Fruit fly (Drosophila melanogaster): ENCODE results near the gene CG33177.

The CG33177 gene

dm6 chrX:15043700-15044225 is 37.4 kb upstream of the CG33177 start, which contains the start of gene CG5541 (continued):
- TF ChIP-seq CG15073 (GFP tag; optimal IDR thresholded peaks at IDR 0.05) (no peak), CG10543 (GFP tag; optimal IDR thresholded peaks at IDR 0.05) (peak; percentile 82), Eip74EF (GFP tag; optimal IDR thresholded peaks at IDR 0.05) (no peak), lov (optimal IDR thresholded peaks at IDR 0.05) (no peak), lov (GFP tag; IDR thresholded peaks at IDR 0.05) (no peak), CG6175 (GFP tag; IDR thresholded peaks at IDR 0.05) (no peak), BEAF-32 (GFP tag; optimal IDR thresholded peaks at IDR 0.05) (peak; percentile 6), CG9932 (GFP tag; IDR thresholded peaks at IDR 0.05) (peak; percentile 57), bab2 (GFP tag; optimal IDR thresholded peaks at IDR 0.05) (no peak), dmrt11E (tag; optimal IDR thresholded peaks at IDR 0.05) (no peak), CG12299 (tag; optimal IDR thresholded peaks at IDR 0.05) (no peak), Optix (GFP tag; IDR thresholded peaks at IDR 0.05) (no peak), CG6791 (GFP tag; IDR thresholded peaks at IDR 0.05; ENCODE audit: partially characterized antibody) (no peak), CG2129 (GFP tag; IDR thresholded peaks at IDR 0.05; ENCODE audit: partially characterized antibody) (no peak), fru (optimal IDR thresholded peaks at IDR 0.05) (no peak), zf30C (GFP tag; optimal IDR thresholded peaks at IDR 0.05) (no peak), CG31365 (tag; optimal IDR thresholded peaks at IDR 0.05) (no peak), ab (GFP tag; optimal IDR thresholded peaks at IDR 0.05) (no peak), CHES-1-like (GFP tag; optimal IDR thresholded peaks at IDR 0.05) (no peak), CG31441 (GFP tag; IDR thresholded peaks at IDR 0.05) (no peak), CG14667 (GFP tag; IDR thresholded peaks at IDR 0.05) (no peak), CG13287 (GFP tag; IDR thresholded peaks at IDR 0.05; ENCODE audit: partially characterized antibody) (no peak), CG4404 (GFP tag; IDR thresholded peaks at IDR 0.05) (no peak; the same call in 1 of the 2 replicates), zen (tag; optimal IDR thresholded peaks at IDR 0.05) (no peak), CG1792 (GFP tag; optimal IDR thresholded peaks at IDR 0.05) (no peak), CTCF (GFP tag; optimal IDR thresholded peaks at IDR 0.05) (no peak), Rfx (GFP tag; IDR thresholded peaks at IDR 0.05) (peak; percentile 35; the same call in 1 of the 2 replicates), Spps (tag; optimal IDR thresholded peaks at IDR 0.05) (no peak), Bteb2 (GFP tag; optimal IDR thresholded peaks at IDR 0.05) (no peak), CG14441 (GFP tag; IDR thresholded peaks at IDR 0.05) (no peak), gsb (GFP tag; IDR thresholded peaks at IDR 0.05) (no peak), jumu (GFP tag; optimal IDR thresholded peaks at IDR 0.05) (no peak), fd64A (GFP tag; optimal IDR thresholded peaks at IDR 0.05) (no peak), CG9215 (GFP tag; IDR thresholded peaks at IDR 0.05) (0 out of 2 replicates have a peak, but pooled peaks have one; percentile 6), CG17802 (tag; optimal IDR thresholded peaks at IDR 0.05) (no peak), nau (GFP tag; optimal IDR thresholded peaks at IDR 0.05) (no peak), eve (GFP tag; optimal IDR thresholded peaks at IDR 0.05) (no peak), pzg (GFP tag; optimal IDR thresholded peaks at IDR 0.05) (peak; percentile 18), Hr51 (GFP tag; optimal IDR thresholded peaks at IDR 0.05) (no peak), CG2120 (GFP tag; optimal IDR thresholded peaks at IDR 0.05) (peak; percentile 45), inv (GFP tag; IDR thresholded peaks at IDR 0.05; ENCODE audit: partially characterized antibody) (no peak), row (GFP tag; IDR thresholded peaks at IDR 0.05) (peak; percentile 92), CG4328 (GFP tag; optimal IDR thresholded peaks at IDR 0.05) (peak; percentile 38), Dbx (GFP tag; IDR thresholded peaks at IDR 0.05) (0 out of 3 replicates have a peak, but pooled peaks have one; percentile 24)

Data from whole organism, embryonic.